Fruit fly (Drosophila melanogaster) whole organism, embryonic: Measurements from ENCODE around the gene da.

Experiments used
- Atf6 ChIP-seq: fragments of 200-800 bp; sonication (Bioruptor generic); IDR thresholded peaks from 2 replicates; pipeline ENCODE4 v1.3.6; 2022; ENCODE audit warnings: missing biosample characterization, missing genetic modification characterization
- BEAF-32 ChIP-seq: fragments of 200-800 bp; sonication (Bioruptor generic); optimal IDR thresholded peaks from 3 replicates; lab custom pipeline; 2017; ENCODE audit warnings: missing biosample characterization, missing genetic modification characterization, mild to moderate bottlenecking, moderate library complexity, missing genetic modification reagents
- Bgb ChIP-seq: fragments of 200-800 bp; sonication (Bioruptor generic); IDR thresholded peaks from 2 replicates; pipeline ENCODE4 v1.3.6; 2022; ENCODE audit warnings: missing biosample characterization, missing genetic modification characterization; ENCODE audit not compliant: partially characterized antibody
- BtbVII ChIP-seq: fragments of 200-800 bp; sonication (Bioruptor generic); optimal IDR thresholded peaks from 3 replicates; lab custom pipeline; 2017; ENCODE audit warnings: missing biosample characterization, mild to moderate bottlenecking, missing genetic modification characterization
- CG14965 ChIP-seq: fragments of 200-800 bp; sonication (Bioruptor generic); optimal IDR thresholded peaks from 2 replicates; lab custom pipeline; 2016; ENCODE audit warnings: missing biosample characterization, missing genetic modification characterization, borderline replicate concordance
- CG17359 ChIP-seq: fragments of 200-800 bp; sonication (Bioruptor generic); optimal IDR thresholded peaks from 3 replicates; lab custom pipeline; 2018; ENCODE audit warnings: missing biosample characterization, mild to moderate bottlenecking, missing genetic modification characterization, moderate library complexity
- CG2120 ChIP-seq: fragments of 200-800 bp; sonication (Bioruptor generic); optimal IDR thresholded peaks from 3 replicates; lab custom pipeline; 2016; ENCODE audit warnings: missing biosample characterization, missing genetic modification characterization
- CG30020 ChIP-seq: fragments of 200-800 bp; optimal IDR thresholded peaks from 2 replicates; lab custom pipeline; 2019; ENCODE audit warnings: missing biosample characterization, mild to moderate bottlenecking, missing genetic modification characterization, moderate library complexity
- CG30431 ChIP-seq: fragments of 200-800 bp; sonication (Bioruptor generic); optimal IDR thresholded peaks from 2 replicates; lab custom pipeline; 2017; ENCODE audit warnings: missing biosample characterization, missing genetic modification characterization
- CG31441 ChIP-seq: fragments of 200-800 bp; sonication (Bioruptor generic); IDR thresholded peaks from 2 replicates; pipeline ENCODE4 v1.3.6; 2022; ENCODE audit warnings: missing biosample characterization, missing genetic modification characterization
- CG34376 ChIP-seq: fragments of 200-800 bp; sonication (Bioruptor generic); optimal IDR thresholded peaks from 2 replicates; lab custom pipeline; 2018; ENCODE audit warnings: missing biosample characterization, mild to moderate bottlenecking, missing genetic modification characterization
- CG4707 ChIP-seq: fragments of 200-800 bp; sonication (Bioruptor generic); optimal IDR thresholded peaks from 2 replicates; lab custom pipeline; 2018; ENCODE audit warnings: missing biosample characterization, mild to moderate bottlenecking, missing genetic modification characterization, moderate library complexity
- CG4820 ChIP-seq: fragments of 200-800 bp; sonication (Bioruptor generic); optimal IDR thresholded peaks from 3 replicates; lab custom pipeline; 2016; ENCODE audit warnings: missing biosample characterization, missing genetic modification characterization
- CG8359 ChIP-seq: fragments of 200-800 bp; sonication (Bioruptor generic); optimal IDR thresholded peaks from 2 replicates; lab custom pipeline; 2017; ENCODE audit warnings: missing biosample characterization, mild to moderate bottlenecking, missing genetic modification characterization, borderline replicate concordance
- CG9727 ChIP-seq: fragments of 200-800 bp; sonication (Bioruptor generic); optimal IDR thresholded peaks from 3 replicates; lab custom pipeline; 2017; ENCODE audit warnings: missing biosample characterization, mild to moderate bottlenecking, missing genetic modification characterization
- CG9797 ChIP-seq: fragments of 200-800 bp; sonication (Bioruptor generic); optimal IDR thresholded peaks from 3 replicates; lab custom pipeline; 2018; ENCODE audit warnings: missing biosample characterization, mild to moderate bottlenecking, missing genetic modification characterization
- CTCF ChIP-seq: fragments of 200-800 bp; sonication (Bioruptor generic); optimal IDR thresholded peaks from 2 replicates; lab custom pipeline; 2017; ENCODE audit warnings: missing biosample characterization, mild to moderate bottlenecking, missing genetic modification characterization, moderate library complexity
- Hr78 ChIP-seq, 2 experiments: fragments of 200-800 bp in 1 of 2; fragments of >200 bp in 1 of 2; sonication (Bioruptor generic) in 1 of 2; optimal IDR thresholded peaks; 2 replicates each; lab custom pipeline; 2017 to 2019; ENCODE audit warnings: missing biosample characterization in 2 of 2, missing genetic modification characterization in 2 of 2, mild to moderate bottlenecking in 1 of 2, moderate library complexity in 1 of 2
- MESR4 ChIP-seq: fragments of 200-800 bp; sonication (Bioruptor generic); optimal IDR thresholded peaks from 2 replicates; lab custom pipeline; 2018; ENCODE audit warnings: missing biosample characterization, mild to moderate bottlenecking, missing genetic modification characterization, moderate library complexity
- Nf-YC ChIP-seq: fragments of 200-800 bp; optimal IDR thresholded peaks from 3 replicates; lab custom pipeline; 2019; ENCODE audit warnings: missing biosample characterization, mild to moderate bottlenecking, missing genetic modification characterization, moderate library complexity
- Pdp1 ChIP-seq, 2 experiments: fragments of 200-800 bp; sonication (Bioruptor generic); optimal IDR thresholded peaks; 3 replicates each; lab custom pipeline; 2016; ENCODE audit warnings: missing biosample characterization in 2 of 2, missing genetic modification characterization in 2 of 2, mild to moderate bottlenecking in 1 of 2, moderate library complexity in 1 of 2
- Ravus ChIP-seq: fragments of 200-800 bp; sonication (Bioruptor generic); IDR thresholded peaks from 2 replicates; pipeline ENCODE4 v1.3.6; 2022; ENCODE audit warnings: missing biosample characterization, missing genetic modification characterization
- Usf ChIP-seq: fragments of 200-800 bp; sonication (Bioruptor generic); optimal IDR thresholded peaks from 2 replicates; lab custom pipeline; 2017; ENCODE audit warnings: missing genotype, missing biosample characterization, missing genetic modification characterization
- amos ChIP-seq: fragments of 200-800 bp; sonication (Bioruptor generic); IDR thresholded peaks from 2 replicates; pipeline ENCODE4 v1.3.6; 2022; ENCODE audit warnings: missing biosample characterization, missing genetic modification characterization; ENCODE audit not compliant: partially characterized antibody
- aop ChIP-seq: fragments of 200-800 bp; sonication (Bioruptor generic); IDR thresholded peaks from 2 replicates; pipeline ENCODE4 v1.3.6; 2022; ENCODE audit warnings: missing biosample characterization, missing genetic modification characterization
- bbx ChIP-seq: fragments of 200-800 bp; sonication (Bioruptor generic); IDR thresholded peaks from 2 replicates; pipeline ENCODE4 v1.3.6; 2022; ENCODE audit warnings: missing biosample characterization, missing genetic modification characterization; ENCODE audit not compliant: partially characterized antibody
- dm ChIP-seq: fragments of 200-800 bp; sonication (Bioruptor generic); optimal IDR thresholded peaks from 3 replicates; lab custom pipeline; 2016; ENCODE audit warnings: missing biosample characterization, missing genetic modification characterization
- eve ChIP-seq, 2 experiments: fragments of >200 bp; optimal IDR thresholded peaks; 2 replicates each; lab custom pipeline; 2017; ENCODE audit warnings: missing biosample characterization in 2 of 2, missing genetic modification characterization in 2 of 2
- exex ChIP-seq: fragments of 200-800 bp; sonication (Bioruptor generic); optimal IDR thresholded peaks from 4 replicates; lab custom pipeline; 2018; ENCODE audit warnings: missing biosample characterization, mild to moderate bottlenecking, missing genetic modification characterization, moderate library complexity
- gcm ChIP-seq: fragments of 200-800 bp; sonication (Bioruptor generic); optimal IDR thresholded peaks from 2 replicates; lab custom pipeline; 2019; ENCODE audit warnings: missing biosample characterization, mild to moderate bottlenecking, missing genetic modification characterization, moderate library complexity
- grn ChIP-seq: fragments of 200-800 bp; sonication (Bioruptor generic); optimal IDR thresholded peaks from 3 replicates; lab custom pipeline; 2017; ENCODE audit warnings: missing biosample characterization, missing genetic modification characterization
- hth ChIP-seq: fragments of >200 bp; optimal IDR thresholded peaks from 2 replicates; lab custom pipeline; 2017; ENCODE audit warnings: inconsistent platforms
- jumu ChIP-seq: fragments of 200-800 bp; sonication (Bioruptor generic); optimal IDR thresholded peaks from 3 replicates; lab custom pipeline; 2016; ENCODE audit warnings: missing biosample characterization, missing genetic modification characterization
- maf-S ChIP-seq: fragments of 200-800 bp; sonication (Bioruptor generic); optimal IDR thresholded peaks from 2 replicates; lab custom pipeline; 2016; ENCODE audit warnings: missing biosample characterization, missing genetic modification characterization
- pros ChIP-seq: fragments of 200-800 bp; sonication (Bioruptor generic); optimal IDR thresholded peaks from 3 replicates; lab custom pipeline; 2019; ENCODE audit warnings: missing biosample characterization, mild to moderate bottlenecking, missing genetic modification characterization, moderate library complexity
- sd ChIP-seq: fragments of 200-800 bp; sonication (Bioruptor generic); optimal IDR thresholded peaks from 3 replicates; lab custom pipeline; 2018; ENCODE audit warnings: missing biosample characterization, mild to moderate bottlenecking, missing genetic modification characterization, moderate library complexity
- sug ChIP-seq: fragments of 200-800 bp; optimal IDR thresholded peaks from 2 replicates; lab custom pipeline; 2019; ENCODE audit warnings: missing biosample characterization, mild to moderate bottlenecking, missing genetic modification characterization, moderate library complexity
- tin ChIP-seq: fragments of 200-800 bp; sonication (Bioruptor generic); optimal IDR thresholded peaks from 3 replicates; lab custom pipeline; 2016; ENCODE audit warnings: missing biosample characterization, missing genetic modification characterization
- tup ChIP-seq: fragments of 200-800 bp; sonication (Bioruptor generic); optimal IDR thresholded peaks from 2 replicates; lab custom pipeline; 2016; ENCODE audit warnings: missing biosample characterization, mild to moderate bottlenecking, missing genetic modification characterization, moderate library complexity

Gene da

dm6 chr2L:10386208-10386805, 1.6 kb upstream of the da start, which contains the start of the genes Cdk1 and mRpS7 (continued):
- TF ChIP-seq Nf-YC (peak; percentile 59), gcm (GFP tag; lab: Kevin White, UChicago) (peak; percentile 66), CG17359 (tag; lab: Kevin White, UChicago) (peak; percentile 66), aop (GFP tag; lab: Robert Waterston, UW) (no peak), maf-S (GFP tag; lab: Kevin White, UChicago) (peak; percentile 23), tin (GFP tag; lab: Kevin White, UChicago) (peak; percentile 66), CG30431 (GFP tag; lab: Kevin White, UChicago) (peak; percentile 26), dm (GFP tag; lab: Kevin White, UChicago) (peak; percentile 43), CG2120 (GFP tag; lab: Kevin White, UChicago) (peak; percentile 80), BtbVII (GFP tag; lab: Kevin White, UChicago) (peak; percentile 28), CG9797 (GFP tag; lab: Kevin White, UChicago) (peak; percentile 28), Atf6 (GFP tag; lab: Robert Waterston, UW) (peak; percentile 79), jumu (peak; percentile 33), CG8359 (GFP tag; lab: Kevin White, UChicago) (peak; percentile 27), Hr78 (GFP tag; optimal IDR thresholded peaks at IDR 0.05; lab: Kevin White, UChicago) (no peak), hth (lab: Kevin White, UChicago) (no peak), bbx (no peak)

dm6 chr2L:10386824-10387223, 1.1 kb upstream of the da start:
- TF ChIP-seq MESR4 (GFP tag; lab: Kevin White, UChicago) (peak; percentile 49), CG4820 (GFP tag; lab: Kevin White, UChicago) (no peak), Pdp1 (GFP tag; optimal IDR thresholded peaks at IDR 0.05; lab: Kevin White, UChicago) (peak in 1 of 2 experiments; percentile 93)

- TF ChIP-seq sug (tag; lab: Kevin White, UChicago) (peak; percentile 99), CTCF (GFP tag; lab: Kevin White, UChicago) (peak; percentile 4), CG14965 (GFP tag; lab: Kevin White, UChicago) (no peak), sd (peak; percentile 85), amos (GFP tag; lab: Robert Waterston, UW) (peak; percentile 48; the same call in 1 of the 2 replicates), grn (peak; percentile 69), exex (peak; percentile 96), pros (no peak), CG34376 (GFP tag; lab: Kevin White, UChicago) (peak; percentile 50), Bgb (GFP tag; lab: Robert Waterston, UW) (peak; percentile 60), CG31441 (GFP tag; lab: Robert Waterston, UW) (no peak), Usf (GFP tag; lab: Kevin White, UChicago) (no peak)
These were observed 5.6 kb downstream of the da start for dm6 chr2L:10393467-10393866.

dm6 chr2L:10395035-10395434, 7.1 kb downstream of the da start:
- TF ChIP-seq BEAF-32 (GFP tag; lab: Kevin White, UChicago) (no peak), CG30020 (tag; lab: Kevin White, UChicago) (no peak), Ravus (GFP tag; lab: Robert Waterston, UW) (no peak), tup (GFP tag; lab: Kevin White, UChicago) (no peak), eve (GFP tag; optimal IDR thresholded peaks at IDR 0.05; lab: Kevin White, UChicago) (peak in 1 of 2 experiments; percentile 13), CG9727 (GFP tag; lab: Kevin White, UChicago) (no peak), CG4707 (GFP tag; lab: Kevin White, UChicago) (no peak)
- TF ChIP-seq, all 482 proteins: peak for 1
